Fruit fly (Drosophila melanogaster) whole organism, wandering third instar larva: ENCODE measurements around the gene CG46463.

Experiments used
- CG9705 ChIP-seq: fragments of 200-800 bp; sonication (Bioruptor generic); optimal IDR thresholded peaks from 2 replicates; lab custom pipeline; 2018; ENCODE audit warnings: missing biosample characterization, mild to moderate bottlenecking, missing genetic modification characterization
- Dfd ChIP-seq: fragments of >200 bp; optimal IDR thresholded peaks from 2 replicates; lab custom pipeline; 2017; ENCODE audit warnings: missing biosample characterization, missing genetic modification characterization
- Hnf4 ChIP-seq: fragments of 200-800 bp; sonication (Bioruptor generic); optimal IDR thresholded peaks from 2 replicates; lab custom pipeline; 2016; ENCODE audit warnings: missing biosample characterization, mild to moderate bottlenecking, missing genetic modification characterization
- Hr83 ChIP-seq: fragments of 200-300 bp; sonication (Bioruptor generic); optimal IDR thresholded peaks from 2 replicates; lab custom pipeline; 2016; ENCODE audit warnings: missing biosample characterization, mild to moderate bottlenecking, missing genetic modification characterization, moderate library complexity; ENCODE audit not compliant: poor library complexity, severe bottlenecking
- Jra ChIP-seq: sonication (Bioruptor generic); optimal IDR thresholded peaks from 2 replicates; lab custom pipeline; 2016; ENCODE audit warnings: missing biosample characterization, missing genetic modification characterization
- Myc ChIP-seq: fragments of >200 bp; optimal IDR thresholded peaks from 2 replicates; lab custom pipeline; 2017
- Vsx2 ChIP-seq: fragments of 200-300, 225-300 bp; sonication (Bioruptor generic); optimal IDR thresholded peaks from 2 replicates; lab custom pipeline; 2018; ENCODE audit warnings: missing biosample characterization, missing genetic modification characterization; ENCODE audit not compliant: partially characterized antibody
- dl ChIP-seq, 2 experiments: fragments of 175-275, 200-275 bp in 1 of 2; fragments of 200-275 bp in 1 of 2; sonication (Bioruptor generic); optimal IDR thresholded peaks; lab custom pipeline; 2018; ENCODE audit warnings: mild to moderate bottlenecking in 2 of 2, missing biosample characterization in 2 of 2, missing genetic modification characterization in 2 of 2, moderate library complexity in 2 of 2; ENCODE audit not compliant: partially characterized antibody in 2 of 2, insufficient read depth in 1 of 2
- h ChIP-seq: fragments of 200-800 bp; sonication (Bioruptor generic); optimal IDR thresholded peaks from 3 replicates; lab custom pipeline; 2016; ENCODE audit warnings: missing biosample characterization, mild to moderate bottlenecking, missing genetic modification characterization
- pan ChIP-seq: fragments of >200 bp; optimal IDR thresholded peaks from 2 replicates; lab custom pipeline; 2017
- psq ChIP-seq: fragments of 200-800 bp; sonication (Bioruptor generic); optimal IDR thresholded peaks from 3 replicates; lab custom pipeline; 2017; ENCODE audit warnings: missing biosample characterization, mild to moderate bottlenecking, missing genetic modification characterization, moderate library complexity
- rgr ChIP-seq: fragments of 200-800 bp; sonication (Bioruptor generic); optimal IDR thresholded peaks from 3 replicates; lab custom pipeline; 2016; ENCODE audit warnings: missing biosample characterization, mild to moderate bottlenecking, missing genetic modification characterization
- sage ChIP-seq: fragments of 200-800 bp; sonication (Bioruptor generic); optimal IDR thresholded peaks from 2 replicates; lab custom pipeline; 2016; ENCODE audit warnings: missing biosample characterization, mild to moderate bottlenecking, missing genetic modification characterization

DNA sequence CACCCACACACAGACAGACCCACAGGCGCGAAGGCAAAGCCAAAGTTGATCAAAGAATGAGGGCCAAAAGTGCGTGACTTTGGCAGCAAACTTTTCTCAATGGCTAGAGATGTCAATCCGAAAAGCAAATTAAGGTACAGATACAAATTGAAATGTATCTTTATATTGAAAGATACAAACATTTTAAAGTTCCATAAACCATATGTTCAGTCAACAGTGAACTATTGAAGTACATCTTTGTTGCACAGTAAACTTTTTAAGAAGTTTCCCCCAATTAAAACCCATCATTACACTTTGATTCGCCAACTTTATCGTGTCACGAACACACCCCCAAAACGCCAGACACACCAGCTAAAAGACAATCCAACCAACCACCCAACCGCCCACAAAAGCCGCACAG is 49.4 kb upstream of the CG46463 start:
- no peak for TF ChIP-seq Myc (lab: Kevin White, UChicago)
- no peak for TF ChIP-seq CG9705 (GFP tag; lab: Kevin White, UChicago)
- TF ChIP-seq Jra (GFP tag; lab: Kevin White, UChicago) = no peak
- no peak for TF ChIP-seq dl (GFP tag; optimal IDR thresholded peaks at IDR 0.05; lab: Kevin White, UChicago; ENCODE audit: insufficient read depth in 1 of 2, partially characterized antibody in 2 of 2)
- TF ChIP-seq h (GFP tag; lab: Kevin White, UChicago) = no peak
- no peak for TF ChIP-seq Hnf4 (GFP tag; lab: Kevin White, UChicago)
- no peak for TF ChIP-seq Vsx2
- no peak for TF ChIP-seq Dfd (GFP tag; lab: Kevin White, UChicago)
- no peak for TF ChIP-seq rgr
- no peak for TF ChIP-seq psq (GFP tag; lab: Kevin White, UChicago)
- no peak for TF ChIP-seq pan
- TF ChIP-seq sage = no peak
- TF ChIP-seq Hr83 (GFP tag; lab: Kevin White, UChicago) = no peak
